Fruit fly (Drosophila melanogaster) whole organism, embryonic: ENCODE results near the gene Lcp65Ag1.

Experiments
- Asciz ChIP-seq: fragments of 200-800 bp; sonication (Bioruptor generic); optimal IDR thresholded peaks from 2 replicates; lab custom pipeline; 2017; ENCODE audit warnings: missing biosample characterization, mild to moderate bottlenecking, missing genetic modification characterization, missing genetic modification reagents
- CG10209 ChIP-seq: fragments of 200-800 bp; sonication (Bioruptor generic); optimal IDR thresholded peaks from 3 replicates; lab custom pipeline; 2017; ENCODE audit warnings: missing biosample characterization, mild to moderate bottlenecking, missing genetic modification characterization, missing genetic modification reagents
- CG10366 ChIP-seq: fragments of 200-800 bp; sonication (Bioruptor generic); IDR thresholded peaks from 2 replicates; pipeline ENCODE4 v1.3.6; 2022; ENCODE audit warnings: missing biosample characterization, missing genetic modification characterization
- CG10431 ChIP-seq: fragments of 200-800 bp; sonication (Bioruptor generic); optimal IDR thresholded peaks from 3 replicates; lab custom pipeline; 2018; ENCODE audit warnings: missing biosample characterization, mild to moderate bottlenecking, missing genetic modification characterization
- CG11723 ChIP-seq: fragments of 200-800 bp; sonication (Bioruptor generic); optimal IDR thresholded peaks from 2 replicates; lab custom pipeline; 2017; ENCODE audit warnings: missing biosample characterization, mild to moderate bottlenecking, missing genetic modification characterization
- CG14014 ChIP-seq: fragments of 200-800 bp; sonication (Bioruptor generic); IDR thresholded peaks from 2 replicates; pipeline ENCODE4 v1.3.6; 2022; ENCODE audit warnings: missing biosample characterization, missing genetic modification characterization
- CG14050 ChIP-seq: fragments of 200-800 bp; sonication (Bioruptor generic); IDR thresholded peaks from 3 replicates; pipeline ENCODE4 v1.3.6; 2022; ENCODE audit warnings: missing biosample characterization, missing genetic modification characterization
- CG14965 ChIP-seq: fragments of 200-800 bp; sonication (Bioruptor generic); optimal IDR thresholded peaks from 2 replicates; lab custom pipeline; 2016; ENCODE audit warnings: missing biosample characterization, missing genetic modification characterization, borderline replicate concordance
- CG1529 ChIP-seq: fragments of 200-800 bp; sonication (Bioruptor generic); optimal IDR thresholded peaks from 3 replicates; lab custom pipeline; 2018; ENCODE audit warnings: missing biosample characterization, missing genetic modification characterization
- CG17829 ChIP-seq: fragments of 200-800 bp; optimal IDR thresholded peaks from 2 replicates; lab custom pipeline; 2019; ENCODE audit warnings: missing biosample characterization, mild to moderate bottlenecking, missing genetic modification characterization, moderate library complexity
- CG18619 ChIP-seq: fragments of 200-800 bp; sonication (Bioruptor generic); optimal IDR thresholded peaks from 3 replicates; lab custom pipeline; 2017; ENCODE audit warnings: missing biosample characterization, mild to moderate bottlenecking, missing genetic modification characterization
- CG3281 ChIP-seq: fragments of 200-800 bp; sonication (Bioruptor generic); optimal IDR thresholded peaks from 3 replicates; lab custom pipeline; 2017; ENCODE audit warnings: missing biosample characterization, mild to moderate bottlenecking, missing genetic modification characterization
- CG3995 ChIP-seq: fragments of 200-800 bp; sonication (Bioruptor generic); optimal IDR thresholded peaks from 3 replicates; lab custom pipeline; 2016; ENCODE audit warnings: missing biosample characterization, missing genetic modification characterization
- CG4404 ChIP-seq: fragments of 200-800 bp; sonication (Bioruptor generic); IDR thresholded peaks from 2 replicates; pipeline ENCODE4 v1.3.6; 2022; ENCODE audit warnings: missing biosample characterization, missing genetic modification characterization
- CG6654 ChIP-seq: fragments of 200-800 bp; sonication (Bioruptor generic); optimal IDR thresholded peaks from 2 replicates; lab custom pipeline; 2017; ENCODE audit warnings: missing biosample characterization, mild to moderate bottlenecking, missing genetic modification characterization
- CG8290 ChIP-seq, 3 experiments: fragments of 200-800 bp; sonication (Bioruptor generic); optimal IDR thresholded peaks; 2 replicates each; lab custom pipeline; 2016 to 2019; ENCODE audit warnings: missing biosample characterization in 3 of 3, missing genetic modification characterization in 3 of 3, mild to moderate bottlenecking in 2 of 3, moderate library complexity in 1 of 3
- Fer2 ChIP-seq: fragments of 200-800 bp; sonication (Bioruptor generic); optimal IDR thresholded peaks from 2 replicates; lab custom pipeline; 2018; ENCODE audit warnings: missing biosample characterization, mild to moderate bottlenecking, missing genetic modification characterization, moderate library complexity
- Hmx ChIP-seq: fragments of 200-800 bp; sonication (Bioruptor generic); optimal IDR thresholded peaks from 2 replicates; lab custom pipeline; 2016; ENCODE audit warnings: missing biosample characterization, missing genetic modification characterization
- Hsf ChIP-seq: fragments of 200-800 bp; sonication (Bioruptor generic); optimal IDR thresholded peaks from 3 replicates; lab custom pipeline; 2016; ENCODE audit warnings: missing biosample characterization, missing genetic modification characterization
- Kr ChIP-seq: fragments of 200-800 bp; sonication (Bioruptor generic); optimal IDR thresholded peaks from 2 replicates; lab custom pipeline; 2017; ENCODE audit warnings: missing biosample characterization, mild to moderate bottlenecking, missing genetic modification characterization
- Lim3 ChIP-seq: fragments of 200-800 bp; sonication (Bioruptor generic); IDR thresholded peaks from 2 replicates; pipeline ENCODE4 v1.3.6; 2022; ENCODE audit warnings: missing biosample characterization, missing genetic modification characterization
- Med ChIP-seq: fragments of 200-800 bp; sonication (Bioruptor generic); peaks from one replicate; lab custom pipeline; 2016; ENCODE audit warnings: missing biosample characterization, missing genetic modification characterization, mild to moderate bottlenecking, inconsistent platforms, moderate library complexity
- Myb ChIP-seq: fragments of 200-800 bp; sonication (Bioruptor generic); optimal IDR thresholded peaks from 2 replicates; lab custom pipeline; 2016; ENCODE audit warnings: missing biosample characterization, missing genetic modification characterization
- NK7.1 ChIP-seq: fragments of 200-800 bp; sonication (Bioruptor generic); optimal IDR thresholded peaks from 3 replicates; lab custom pipeline; 2016; ENCODE audit warnings: missing biosample characterization, missing genetic modification characterization
- Nf-YB ChIP-seq: fragments of 200-800 bp; sonication (Bioruptor generic); optimal IDR thresholded peaks from 3 replicates; lab custom pipeline; 2019; ENCODE audit warnings: missing biosample characterization, mild to moderate bottlenecking, missing genetic modification characterization, moderate library complexity
- Stat92E ChIP-seq, 3 experiments: fragments of >200 bp in 2 of 3; fragments of 200-800 bp in 1 of 3; sonication (Bioruptor generic) in 1 of 3; optimal IDR thresholded peaks; 2 replicates each; lab custom pipeline; 2017 to 2019; ENCODE audit warnings: missing biosample characterization in 3 of 3, missing genetic modification characterization in 3 of 3, mild to moderate bottlenecking in 1 of 3, moderate library complexity in 1 of 3
- abd-A ChIP-seq: fragments of 200-800 bp; sonication (Bioruptor generic); optimal IDR thresholded peaks from 3 replicates; lab custom pipeline; 2019; ENCODE audit warnings: missing biosample characterization, mild to moderate bottlenecking, missing genetic modification characterization, moderate library complexity
- ac ChIP-seq: fragments of 200-800 bp; sonication (Bioruptor generic); optimal IDR thresholded peaks from 3 replicates; lab custom pipeline; 2017; ENCODE audit warnings: missing biosample characterization, mild to moderate bottlenecking, missing genetic modification characterization
- amos ChIP-seq: fragments of 200-800 bp; sonication (Bioruptor generic); IDR thresholded peaks from 2 replicates; pipeline ENCODE4 v1.3.6; 2022; ENCODE audit warnings: missing biosample characterization, missing genetic modification characterization; ENCODE audit not compliant: partially characterized antibody
- bab2 ChIP-seq: fragments of 200-800 bp; sonication (Bioruptor generic); optimal IDR thresholded peaks from 2 replicates; lab custom pipeline; 2016; ENCODE audit warnings: missing biosample characterization, missing genetic modification characterization
- chif ChIP-seq, 2 experiments: fragments of 200-800 bp; sonication (Bioruptor generic); optimal IDR thresholded peaks; 3 replicates each; lab custom pipeline; 2016; ENCODE audit warnings: missing biosample characterization in 2 of 2, missing genetic modification characterization in 2 of 2
- dati ChIP-seq: fragments of 200-800 bp; sonication (Bioruptor generic); IDR thresholded peaks from 2 replicates; pipeline ENCODE4 v1.3.6; 2022; ENCODE audit warnings: missing biosample characterization, missing genetic modification characterization
- dimm ChIP-seq: fragments of 200-800 bp; sonication (Bioruptor generic); IDR thresholded peaks from 2 replicates; pipeline ENCODE4 v1.3.6; 2022; ENCODE audit warnings: missing biosample characterization, missing genetic modification characterization
- fd3F ChIP-seq: fragments of 200-800 bp; sonication (Bioruptor generic); optimal IDR thresholded peaks from 2 replicates; lab custom pipeline; 2018; ENCODE audit warnings: missing biosample characterization, mild to moderate bottlenecking, missing genetic modification characterization, moderate library complexity
- fu2 ChIP-seq: fragments of 200-800 bp; sonication (Bioruptor generic); optimal IDR thresholded peaks from 2 replicates; lab custom pipeline; 2016; ENCODE audit warnings: missing biosample characterization, missing genetic modification characterization
- gce ChIP-seq: fragments of 200-800 bp; sonication (Bioruptor generic); IDR thresholded peaks from 3 replicates; pipeline ENCODE4 v1.3.6; 2022; ENCODE audit warnings: missing biosample characterization, missing genetic modification characterization
- ind ChIP-seq: fragments of 200-800 bp; sonication (Bioruptor generic); optimal IDR thresholded peaks from 3 replicates; lab custom pipeline; 2016; ENCODE audit warnings: missing biosample characterization, missing genetic modification characterization
- klu ChIP-seq: fragments of 200-800 bp; sonication (Bioruptor generic); IDR thresholded peaks from 2 replicates; pipeline ENCODE4 v1.3.6; 2022; ENCODE audit warnings: missing biosample characterization, missing genetic modification characterization
- kni ChIP-seq: fragments of 200-800 bp; sonication (Bioruptor generic); optimal IDR thresholded peaks from 3 replicates; lab custom pipeline; 2017; ENCODE audit warnings: mild to moderate bottlenecking, missing biosample characterization, missing genetic modification reagents, missing genetic modification characterization
- lab ChIP-seq: fragments of 200-800 bp; sonication (Bioruptor generic); optimal IDR thresholded peaks from 3 replicates; lab custom pipeline; 2017; ENCODE audit warnings: missing biosample characterization, missing genetic modification characterization, mild to moderate bottlenecking, moderate library complexity, missing genetic modification reagents
- nau ChIP-seq: fragments of 200-800 bp; sonication (Bioruptor generic); optimal IDR thresholded peaks from 3 replicates; lab custom pipeline; 2017; ENCODE audit warnings: missing biosample characterization, mild to moderate bottlenecking, missing genetic modification characterization, missing genetic modification reagents
- peb ChIP-seq: fragments of 200-800 bp; sonication (Bioruptor generic); IDR thresholded peaks from 2 replicates; pipeline ENCODE4 v1.3.6; 2022; ENCODE audit warnings: missing biosample characterization, missing genetic modification characterization
- pho ChIP-seq: fragments of 200-800 bp; sonication (Bioruptor generic); optimal IDR thresholded peaks from 2 replicates; lab custom pipeline; 2016; ENCODE audit warnings: missing biosample characterization, missing genetic modification characterization
- sd ChIP-seq: fragments of 200-800 bp; sonication (Bioruptor generic); optimal IDR thresholded peaks from 3 replicates; lab custom pipeline; 2018; ENCODE audit warnings: missing biosample characterization, mild to moderate bottlenecking, missing genetic modification characterization, moderate library complexity
- sens ChIP-seq: fragments of 200-800 bp; sonication (Bioruptor generic); peaks from one replicate; lab custom pipeline; 2016; ENCODE audit warnings: missing biosample characterization, missing genetic modification characterization
- shn ChIP-seq: fragments of 200-800 bp; sonication (Bioruptor generic); optimal IDR thresholded peaks from 3 replicates; lab custom pipeline; 2016; ENCODE audit warnings: missing biosample characterization, missing genetic modification characterization
- slbo ChIP-seq: fragments of 200-800 bp; sonication (Bioruptor generic); IDR thresholded peaks from 2 replicates; pipeline ENCODE4 v1.3.6; 2022; ENCODE audit warnings: missing biosample characterization, missing genetic modification characterization
- tap ChIP-seq: fragments of 200-800 bp; optimal IDR thresholded peaks from 3 replicates; lab custom pipeline; 2019; ENCODE audit warnings: missing biosample characterization, mild to moderate bottlenecking, missing genetic modification characterization, moderate library complexity
- tio ChIP-seq: fragments of 200-800 bp; sonication (Bioruptor generic); optimal IDR thresholded peaks from 2 replicates; lab custom pipeline; 2017; ENCODE audit warnings: missing biosample characterization, missing genetic modification characterization, inconsistent platforms
- tll ChIP-seq, 2 experiments: fragments of 200-800 bp in 1 of 2; fragments of >200 bp in 1 of 2; sonication (Bioruptor generic) in 1 of 2; optimal IDR thresholded peaks; 2 replicates each; lab custom pipeline; 2017 to 2019; ENCODE audit warnings: missing biosample characterization in 2 of 2, missing genetic modification characterization in 2 of 2, mild to moderate bottlenecking in 1 of 2, moderate library complexity in 1 of 2
- vvl ChIP-seq: fragments of 200-800 bp; sonication (Bioruptor generic); IDR thresholded peaks from 2 replicates; pipeline ENCODE4 v1.3.6; 2022; ENCODE audit warnings: missing biosample characterization, missing genetic modification characterization
- yki ChIP-seq: fragments of >200 bp; optimal IDR thresholded peaks from 3 replicates; lab custom pipeline; 2018

Gene Lcp65Ag1

dm6 chr3L:6139924-6140574, 5.0 kb upstream of the Lcp65Ag1 start, which contains the start of gene Cpr65Av (continued):
- TF ChIP-seq gce (GFP tag; lab: Robert Waterston, UW) (0 out of 3 replicates have a peak, but pooled peaks have one; percentile 28), CG10431 (GFP tag; lab: Kevin White, UChicago) (no peak), Asciz (GFP tag; lab: Kevin White, UChicago) (peak; percentile 33), lab (GFP tag; lab: Kevin White, UChicago) (peak; percentile 25), tll (GFP tag; optimal IDR thresholded peaks at IDR 0.05; lab: Kevin White, UChicago) (no peak), ac (no peak), CG14965 (no peak), Med (GFP tag; lab: Kevin White, UChicago) (peak; percentile 52), yki (lab: Kevin White, UChicago) (no peak), CG4404 (GFP tag; lab: Robert Waterston, UW) (no peak), CG14050 (GFP tag; lab: Robert Waterston, UW) (peak; percentile 29; the same call in 1 of the 3 replicates), nau (GFP tag; lab: Kevin White, UChicago) (peak; percentile 3), dimm (GFP tag; lab: Robert Waterston, UW) (no peak), Lim3 (GFP tag; lab: Robert Waterston, UW) (no peak), CG17829 (no peak), Kr (no peak), slbo (no peak), peb (GFP tag; lab: Robert Waterston, UW) (no peak), dati (GFP tag; lab: Robert Waterston, UW) (no peak), CG10209 (peak; percentile 10), CG18619 (peak; percentile 16), CG14014 (GFP tag; lab: Robert Waterston, UW) (peak; percentile 34; the same call in 1 of the 2 replicates), CG6654 (GFP tag; lab: Kevin White, UChicago) (no peak), CG8290 (GFP tag; optimal IDR thresholded peaks at IDR 0.05; lab: Kevin White, UChicago) (no peak), CG8290 (tag; optimal IDR thresholded peaks at IDR 0.05; lab: Kevin White, UChicago) (peak in 1 of 2 experiments; percentile 40), Hsf (GFP tag; lab: Kevin White, UChicago) (no peak), fd3F (no peak), tio (GFP tag; lab: Kevin White, UChicago) (no peak), klu (no peak), CG3995 (no peak), NK7.1 (GFP tag; lab: Kevin White, UChicago) (no peak), CG1529 (GFP tag; lab: Kevin White, UChicago) (peak; percentile 20), tap (tag; lab: Kevin White, UChicago) (peak; percentile 42), Nf-YB (GFP tag; lab: Kevin White, UChicago) (no peak), fu2 (GFP tag; lab: Kevin White, UChicago) (no peak), Myb (GFP tag; lab: Kevin White, UChicago) (no peak), Hmx (GFP tag; lab: Kevin White, UChicago) (no peak), Fer2 (tag; lab: Kevin White, UChicago) (no peak)

- TF ChIP-seq ind (GFP tag; lab: Kevin White, UChicago) (no peak), slbo (no peak), abd-A (tag; lab: Kevin White, UChicago) (peak; percentile 62), vvl (GFP tag; lab: Robert Waterston, UW) (peak; percentile 76), CG10366 (no peak), kni (GFP tag; lab: Kevin White, UChicago) (no peak), amos (GFP tag; lab: Robert Waterston, UW) (no peak), pho (no peak), Stat92E (GFP tag; optimal IDR thresholded peaks at IDR 0.05; lab: Kevin White, UChicago) (no peak), sd (peak; percentile 51), CG3281 (GFP tag; lab: Kevin White, UChicago) (no peak), chif (GFP tag; optimal IDR thresholded peaks at IDR 0.05; lab: Kevin White, UChicago) (no peak), CG11723 (GFP tag; lab: Kevin White, UChicago) (no peak), bab2 (GFP tag; lab: Kevin White, UChicago) (no peak), sens (GFP tag; lab: Kevin White, UChicago) (no peak), shn (no peak)
Measured at dm6 chr3L:6138586-6138985, 3.5 kb upstream of the Lcp65Ag1 start.
